Worm (Caenorhabditis elegans) whole organism, young adult: ENCODE measurements around the gene ttx-1.
A peak's percentile ranks its signal among the peaks of the same experiment; 100 is the strongest.

ENCODE experiments used
- C17E4.6 ChIP-seq: fragments of 200-800 bp; sonication (Bioruptor generic); IDR thresholded peaks from 2 replicates; pipeline ENCODE4 v1.3.6; 2022; ENCODE audit warnings: missing genetic modification reagents, missing genetic modification characterization, missing compliant biosample characterization
- F23B12.7 ChIP-seq: sonication (generic microtip); optimal IDR thresholded peaks from 2 replicates; lab custom pipeline; 2017; ENCODE audit warnings: missing genetic modification characterization, mild to moderate bottlenecking, missing compliant biosample characterization, antibody characterized with exemption, moderate library complexity; ENCODE audit not compliant: insufficient read depth
- K12H6.12 ChIP-seq: fragments of 200-800 bp; sonication (Bioruptor generic); optimal IDR thresholded peaks from 2 replicates; lab custom pipeline; 2018; ENCODE audit warnings: mild to moderate bottlenecking, missing genetic modification characterization, missing compliant biosample characterization
- T07F8.4 ChIP-seq: sonication (generic microtip); optimal IDR thresholded peaks from 2 replicates; lab custom pipeline; 2016; ENCODE audit warnings: mild to moderate bottlenecking, missing genetic modification characterization, moderate library complexity, missing compliant biosample characterization
- Y53F4B.3 ChIP-seq: fragments of 200-800 bp; sonication (Bioruptor generic); IDR thresholded peaks from 2 replicates; pipeline ENCODE4 v1.3.6; 2022; ENCODE audit warnings: missing genetic modification reagents, missing genetic modification characterization, missing compliant biosample characterization
- Y53G8AR.9 ChIP-seq: fragments of 200-800 bp; sonication (Bioruptor generic); conservative IDR thresholded peaks from 2 replicates; pipeline ENCODE4 v1.3.6; 2022; ENCODE audit warnings: missing genetic modification reagents, missing genetic modification characterization, missing compliant biosample characterization
- Y56A3A.18 ChIP-seq: fragments of 200-800 bp; sonication (Bioruptor generic); IDR thresholded peaks from 2 replicates; pipeline ENCODE4 v1.3.6; 2022; ENCODE audit warnings: missing genetic modification reagents, missing genetic modification characterization, missing compliant biosample characterization
- Y79H2A.3 ChIP-seq: fragments of 200-800 bp; sonication (Bioruptor generic); conservative IDR thresholded peaks from 2 replicates; pipeline ENCODE4 v1.3.6; 2022; ENCODE audit warnings: missing genetic modification reagents, missing genetic modification characterization, missing compliant biosample characterization
- ZK185.1 ChIP-seq: sonication (generic microtip); optimal IDR thresholded peaks from 2 replicates; lab custom pipeline; 2016; ENCODE audit warnings: mild to moderate bottlenecking, missing genetic modification characterization, missing compliant biosample characterization; ENCODE audit not compliant: poor library complexity, severe bottlenecking
- aptf-2 ChIP-seq: fragments of 200-800 bp; sonication (Bioruptor generic); conservative IDR thresholded peaks from 2 replicates; pipeline ENCODE4 v1.3.6; 2022; ENCODE audit warnings: missing genetic modification reagents, missing genetic modification characterization, missing compliant biosample characterization
- attf-3 ChIP-seq: fragments of 200-800 bp; sonication (Bioruptor generic); conservative IDR thresholded peaks from 2 replicates; pipeline ENCODE4 v1.3.6; 2022; ENCODE audit warnings: missing genetic modification reagents, missing genetic modification characterization, missing compliant biosample characterization
- bed-1 ChIP-seq: fragments of 200-800 bp; sonication (Bioruptor generic); IDR thresholded peaks from 2 replicates; pipeline ENCODE4 v1.3.6; 2022; ENCODE audit warnings: missing genetic modification reagents, missing genetic modification characterization, missing compliant biosample characterization
- ceh-40 ChIP-seq: fragments of 200-800 bp; sonication (Bioruptor generic); IDR thresholded peaks from 2 replicates; pipeline ENCODE4 v1.3.6; 2022; ENCODE audit warnings: missing genetic modification characterization, missing compliant biosample characterization
- die-1 ChIP-seq: sonication (generic microtip); optimal IDR thresholded peaks from 2 replicates; lab custom pipeline; 2016; ENCODE audit warnings: missing genotype, mild to moderate bottlenecking, missing genetic modification characterization, missing compliant biosample characterization
- egl-44 ChIP-seq: fragments of 200-800 bp; sonication (Bioruptor generic); IDR thresholded peaks from 2 replicates; pipeline ENCODE4 v1.3.6; 2022; ENCODE audit warnings: missing genetic modification reagents, missing genetic modification characterization, missing compliant biosample characterization
- egrh-3 ChIP-seq: fragments of 200-800 bp; sonication (Bioruptor generic); IDR thresholded peaks from 2 replicates; pipeline ENCODE4 v1.3.6; 2022; ENCODE audit warnings: missing genetic modification reagents, missing genetic modification characterization, missing compliant biosample characterization
- fkh-3 ChIP-seq: sonication (generic microtip); optimal IDR thresholded peaks from 2 replicates; lab custom pipeline; 2016; ENCODE audit warnings: mild to moderate bottlenecking, missing genetic modification characterization, missing compliant biosample characterization
- hmg-1.2 ChIP-seq: fragments of 200-800 bp; sonication (Bioruptor generic); IDR thresholded peaks from 2 replicates; pipeline ENCODE4 v1.3.6; 2022; ENCODE audit warnings: missing genetic modification reagents, missing genetic modification characterization, missing compliant biosample characterization
- hsf-1 ChIP-seq: fragments of 200-800 bp; sonication (Bioruptor generic); IDR thresholded peaks from 2 replicates; pipeline ENCODE4 v1.3.6; 2022; ENCODE audit warnings: missing genetic modification reagents, missing genetic modification characterization, missing compliant biosample characterization
- let-607 ChIP-seq, 2 experiments: fragments of 200-800 bp in 1 of 2; sonication (Bioruptor generic) in 1 of 2; sonication (generic microtip) in 1 of 2; optimal IDR thresholded peaks; 2 replicates each; lab custom pipeline; 2016 to 2018; ENCODE audit warnings: mild to moderate bottlenecking in 2 of 2, missing compliant biosample characterization in 2 of 2, missing genetic modification characterization in 2 of 2, moderate library complexity in 2 of 2, missing genotype in 1 of 2
- lin-40 ChIP-seq: sonication (generic microtip); optimal IDR thresholded peaks from 2 replicates; lab custom pipeline; 2016; ENCODE audit warnings: missing genetic modification characterization, mild to moderate bottlenecking, missing compliant biosample characterization, missing genotype, missing genetic modification reagents
- madf-3 ChIP-seq: fragments of 200-800 bp; sonication (Bioruptor generic); IDR thresholded peaks from 2 replicates; pipeline ENCODE4 v1.3.6; 2022; ENCODE audit warnings: missing genetic modification reagents, missing genetic modification characterization, missing compliant biosample characterization
- madf-8 ChIP-seq: fragments of 200-800 bp; sonication (Bioruptor generic); conservative IDR thresholded peaks from 2 replicates; pipeline ENCODE4 v1.3.6; 2022; ENCODE audit warnings: missing genetic modification reagents, missing genetic modification characterization, missing compliant biosample characterization
- nfyb-1 ChIP-seq: fragments of 200-800 bp; sonication (Bioruptor generic); IDR thresholded peaks from 2 replicates; pipeline ENCODE4 v1.3.6; 2022; ENCODE audit warnings: missing genetic modification reagents, missing genetic modification characterization, missing compliant biosample characterization
- nhr-179 ChIP-seq: sonication (generic microtip); optimal IDR thresholded peaks from 2 replicates; lab custom pipeline; 2016; ENCODE audit warnings: mild to moderate bottlenecking, missing genetic modification characterization, missing compliant biosample characterization
- pha-4 ChIP-seq: fragments of 150-350 bp; sonication (generic microtip); optimal IDR thresholded peaks from 2 replicates; lab custom pipeline; 2014; ENCODE audit warnings: missing biosample characterization, missing genetic modification reagents, missing genetic modification characterization
- rec-8 ChIP-seq, 2 experiments: sonication (generic microtip); optimal IDR thresholded peaks; 2 replicates each; lab custom pipeline; 2016; ENCODE audit warnings: mild to moderate bottlenecking in 2 of 2, missing genetic modification characterization in 2 of 2, missing genetic modification reagents in 2 of 2, missing genotype in 2 of 2, missing biosample characterization in 1 of 2, missing compliant biosample characterization in 1 of 2, moderate library complexity in 1 of 2
- repo-1 ChIP-seq: sonication (generic microtip); optimal IDR thresholded peaks from 2 replicates; lab custom pipeline; 2017; ENCODE audit warnings: mild to moderate bottlenecking, missing genetic modification characterization, missing compliant biosample characterization
- snpc-1.1 ChIP-seq: sonication (generic microtip); optimal IDR thresholded peaks from 2 replicates; lab custom pipeline; 2017; ENCODE audit warnings: missing genetic modification characterization, mild to moderate bottlenecking, missing compliant biosample characterization, antibody characterized with exemption, moderate library complexity, missing genotype, missing genetic modification reagents; ENCODE audit not compliant: insufficient read depth
- snpc-1.3 ChIP-seq: sonication (generic microtip); optimal IDR thresholded peaks from 2 replicates; lab custom pipeline; 2017; ENCODE audit warnings: missing genetic modification characterization, mild to moderate bottlenecking, missing compliant biosample characterization, antibody characterized with exemption, moderate library complexity, missing genotype, missing genetic modification reagents; ENCODE audit not compliant: insufficient read depth
- somi-1 ChIP-seq: fragments of 200-800 bp; sonication (Bioruptor generic); optimal IDR thresholded peaks from 2 replicates; lab custom pipeline; 2018; ENCODE audit warnings: mild to moderate bottlenecking, missing genetic modification characterization, missing compliant biosample characterization
- sptf-2 ChIP-seq: fragments of 200-800 bp; sonication (Bioruptor generic); optimal IDR thresholded peaks from 2 replicates; lab custom pipeline; 2018; ENCODE audit warnings: mild to moderate bottlenecking, missing genetic modification characterization, missing compliant biosample characterization
- tbx-9 ChIP-seq: sonication (generic microtip); optimal IDR thresholded peaks from 2 replicates; lab custom pipeline; 2016; ENCODE audit warnings: borderline replicate concordance, missing genetic modification characterization, inconsistent platforms, missing compliant biosample characterization
- xnd-1 ChIP-seq: sonication (generic microtip); optimal IDR thresholded peaks from 2 replicates; lab custom pipeline; 2016; ENCODE audit warnings: missing genotype, missing genetic modification reagents, missing genetic modification characterization, missing compliant biosample characterization

The ttx-1 gene

DNA sequence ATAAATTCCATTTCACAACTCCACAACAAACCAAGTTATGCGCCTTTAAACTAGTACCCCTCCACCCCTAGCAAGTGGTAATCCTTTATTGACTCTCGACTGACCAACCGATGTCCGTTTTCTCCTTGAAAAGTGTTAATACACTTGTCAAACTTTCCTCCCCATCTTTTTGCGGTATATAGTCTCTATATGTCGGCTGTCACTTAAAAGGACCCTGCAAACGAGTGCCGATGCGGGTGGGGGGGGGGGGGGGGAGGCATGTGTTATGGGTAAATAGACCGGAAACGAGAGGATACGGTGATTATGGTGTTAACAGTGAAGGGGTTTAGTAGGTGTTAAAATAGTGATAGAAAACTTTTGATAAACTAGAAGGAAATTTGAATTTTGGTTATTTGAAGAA lies 1.1 kb upstream of the ttx-1 start (continued):
- no peak for TF ChIP-seq somi-1 (GFP tag; lab: Kevin White, UChicago)
- TF ChIP-seq, all 124 proteins: peak for 0

DNA sequence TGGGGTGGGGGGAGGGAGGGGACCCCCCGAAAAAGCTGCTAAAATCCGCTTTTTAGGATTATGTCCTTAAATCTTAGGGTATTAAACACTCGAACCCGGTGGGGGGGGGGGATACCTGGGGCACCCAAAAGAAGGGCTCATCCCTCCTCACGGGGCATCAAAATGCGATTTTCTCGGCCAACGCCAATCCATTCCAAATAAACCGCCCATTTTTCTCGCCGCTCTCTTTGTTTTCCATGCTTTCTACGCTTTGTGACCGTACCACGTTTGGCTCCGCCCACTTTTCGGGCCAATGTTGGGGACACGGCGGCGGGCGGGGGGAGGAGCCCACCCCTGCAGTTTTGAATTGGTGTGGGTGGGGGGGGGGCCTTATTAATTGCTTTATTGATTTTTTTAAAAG lies 2.5 kb downstream of the ttx-1 start:
- TF ChIP-seq snpc-1.1 (no peak), let-607 (tag; optimal IDR thresholded peaks at IDR 0.05; lab: Kevin White, UChicago) (no peak), egrh-3 (GFP tag; lab: Robert Waterston, UW) (peak; percentile 37; the same call in 1 of the 2 replicates), C17E4.6 (GFP tag; lab: Robert Waterston, UW) (no peak), madf-3 (GFP tag; lab: Robert Waterston, UW) (no peak)

DNA sequence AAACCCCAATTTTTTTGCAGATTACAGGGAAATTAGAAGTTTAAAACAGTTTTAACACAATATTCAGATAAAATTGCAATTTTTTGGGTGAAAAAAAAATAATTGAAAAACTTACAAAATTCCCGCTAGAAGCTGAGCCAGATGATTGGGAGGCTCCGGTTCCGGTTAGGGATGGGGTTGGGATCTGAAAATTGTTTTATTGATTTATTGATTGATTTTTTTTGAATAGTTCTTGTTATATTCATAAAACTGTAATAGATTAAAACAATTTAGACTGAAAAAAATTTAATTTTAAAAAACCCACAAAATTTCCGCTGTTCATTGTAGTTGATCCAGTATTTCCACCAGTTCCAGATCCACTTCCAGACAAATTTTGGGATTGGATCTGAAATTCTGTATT lies 4.6 kb downstream of the ttx-1 start:
- no peak for TF ChIP-seq Y56A3A.18
- TF ChIP-seq egl-44 (GFP tag; lab: Robert Waterston, UW): no peak
- TF ChIP-seq, all 124 proteins: peak for 0

DNA sequence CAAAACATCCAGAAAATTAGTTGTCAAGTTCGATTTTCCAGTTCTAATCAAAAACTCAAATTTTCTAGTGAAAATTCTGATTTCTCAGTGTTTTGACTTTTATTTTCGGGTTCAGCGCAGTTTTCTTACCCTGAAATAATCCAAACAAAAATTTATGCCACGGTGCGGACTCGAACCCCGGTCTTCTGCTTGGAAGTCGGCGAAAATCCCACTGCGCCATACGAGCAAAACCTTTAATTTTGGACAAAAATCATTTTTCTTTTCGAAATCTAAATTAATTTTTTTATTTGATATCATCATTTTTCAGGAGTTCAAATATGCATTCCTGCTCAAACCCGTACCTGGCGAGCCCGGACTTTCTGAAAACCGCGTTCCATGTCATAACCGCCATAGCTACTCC lies 14.9 kb downstream of the ttx-1 start, which contains the start of gene srh-233:
Gene srh-233 (plus strand): TSS at position 301 of the 400 bp plus-strand sequence.
- TF ChIP-seq die-1 (tag; lab: Kevin White, UChicago) (no peak), madf-8 (GFP tag; lab: Robert Waterston, UW) (no peak), ZK185.1 (no peak), hmg-1.2 (GFP tag; lab: Robert Waterston, UW) (no peak), nfyb-1 (GFP tag; lab: Robert Waterston, UW) (no peak), Y79H2A.3 (GFP tag; lab: Robert Waterston, UW) (no peak), lin-40 (no peak), Y53F4B.3 (no peak), ceh-40 (GFP tag; lab: Robert Waterston, UW) (no peak), aptf-2 (GFP tag; lab: Robert Waterston, UW) (no peak), bed-1 (GFP tag; lab: Robert Waterston, UW) (no peak), snpc-1.3 (tag; lab: Kevin White, UChicago) (no peak), repo-1 (tag; lab: Kevin White, UChicago) (no peak)
- TF ChIP-seq, all 124 proteins: peak for 0

DNA sequence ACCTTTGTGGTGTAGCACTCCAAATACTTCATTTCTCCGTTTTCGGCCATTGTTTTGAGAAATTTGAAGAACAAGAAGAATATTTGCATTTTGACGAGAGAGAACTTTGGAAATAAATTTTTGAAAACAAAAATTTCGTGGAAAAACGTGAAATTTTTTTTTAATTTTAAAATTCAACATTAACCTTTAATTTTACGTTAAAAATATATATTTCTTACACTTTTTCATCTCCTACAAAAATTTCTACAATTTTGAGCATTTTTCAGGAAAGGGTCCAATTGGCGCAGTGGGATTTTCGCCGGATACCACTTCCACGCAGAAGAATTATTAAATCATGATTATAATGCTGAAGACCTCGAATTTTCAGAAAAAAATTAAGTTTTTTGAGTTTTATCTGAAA lies 16.7 kb downstream of the ttx-1 start, which contains the start of gene spe-19:
Gene spe-19 (minus strand): TSS at position 101 of the 400 bp plus-strand sequence.
- TF ChIP-seq Y53G8AR.9 (GFP tag; lab: Robert Waterston, UW) (no peak), rec-8 (tag; optimal IDR thresholded peaks at IDR 0.05; lab: Kevin White, UChicago) (no peak), egrh-3 (GFP tag; lab: Robert Waterston, UW) (no peak), repo-1 (tag; lab: Kevin White, UChicago) (no peak), K12H6.12 (tag; lab: Kevin White, UChicago) (no peak), T07F8.4 (tag; lab: Kevin White, UChicago) (no peak), nhr-179 (tag; lab: Kevin White, UChicago) (no peak), F23B12.7 (tag; lab: Kevin White, UChicago) (no peak), nfyb-1 (GFP tag; lab: Robert Waterston, UW) (no peak)

DNA sequence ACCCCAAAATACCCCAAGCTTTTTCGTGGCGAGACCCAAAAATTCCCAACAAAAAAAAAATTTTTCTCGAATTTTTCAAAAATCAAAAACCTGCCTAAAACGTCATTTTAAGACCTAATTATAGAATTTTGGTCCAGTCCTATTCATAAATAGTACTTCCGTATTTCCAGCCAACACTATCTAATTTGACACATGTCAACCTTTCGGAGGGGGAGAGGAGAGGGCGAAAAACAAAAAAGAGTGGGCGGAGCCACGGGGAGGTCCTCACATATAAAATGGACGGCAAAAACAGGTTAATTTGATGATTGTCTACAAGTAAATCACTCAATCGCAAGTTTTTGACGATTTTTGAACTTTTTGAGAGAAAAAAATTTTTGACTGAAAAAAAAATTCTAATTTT lies 26.7 kb downstream of the ttx-1 start, which contains the start of gene Y113G7A.16:
Gene Y113G7A.16 (plus strand): TSS at position 301 of the 400 bp plus-strand sequence.
- no peak for TF ChIP-seq sptf-2 (GFP tag; lab: Kevin White, UChicago)
- TF ChIP-seq pha-4: no peak
- TF ChIP-seq attf-3 (GFP tag; lab: Robert Waterston, UW): no peak
- TF ChIP-seq tbx-9: no peak
- no peak for TF ChIP-seq xnd-1 (tag; lab: Kevin White, UChicago)
- TF ChIP-seq hsf-1: no peak
- TF ChIP-seq fkh-3: no peak
- TF ChIP-seq, all 124 proteins: peak for 0
